Worm (Caenorhabditis elegans) whole organism, young adult: ENCODE results near the gene cng-1.

Experiments
- F57C9.4 ChIP-seq: sonication (generic microtip); optimal IDR thresholded peaks from 2 replicates; lab custom pipeline; 2017; ENCODE audit warnings: mild to moderate bottlenecking, missing genetic modification characterization, missing compliant biosample characterization
- Y79H2A.3 ChIP-seq: fragments of 200-800 bp; sonication (Bioruptor generic); conservative IDR thresholded peaks from 2 replicates; pipeline ENCODE4 v1.3.6; 2022; ENCODE audit warnings: missing genetic modification reagents, missing genetic modification characterization, missing compliant biosample characterization
- Y95B8A.8 ChIP-seq: fragments of 200-800 bp; sonication (Bioruptor generic); IDR thresholded peaks from 2 replicates; pipeline ENCODE4 v1.3.6; 2022; ENCODE audit warnings: missing genetic modification reagents, missing genetic modification characterization, missing compliant biosample characterization
- die-1 ChIP-seq: sonication (generic microtip); optimal IDR thresholded peaks from 2 replicates; lab custom pipeline; 2016; ENCODE audit warnings: missing genotype, mild to moderate bottlenecking, missing genetic modification characterization, missing compliant biosample characterization
- ekl-4 ChIP-seq: fragments of 200-800 bp; sonication (Bioruptor generic); IDR thresholded peaks from 2 replicates; pipeline ENCODE4 v1.3.6; 2022; ENCODE audit warnings: missing genetic modification reagents, missing genetic modification characterization, missing compliant biosample characterization
- sea-2 ChIP-seq: fragments of 200-800 bp; sonication (Bioruptor generic); IDR thresholded peaks from 2 replicates; pipeline ENCODE4 v1.3.6; 2022; ENCODE audit warnings: missing genetic modification characterization, missing compliant biosample characterization
- snpc-1.1 ChIP-seq: sonication (generic microtip); optimal IDR thresholded peaks from 2 replicates; lab custom pipeline; 2017; ENCODE audit warnings: missing genetic modification characterization, mild to moderate bottlenecking, missing compliant biosample characterization, antibody characterized with exemption, moderate library complexity, missing genotype, missing genetic modification reagents; ENCODE audit not compliant: insufficient read depth
- snpc-4 ChIP-seq, 5 experiments: fragments of 150-350 bp in 1 of 5; sonication (generic microtip) in 4 of 5; optimal IDR thresholded peaks; 2 replicates each; lab custom pipeline; 2014 to 2018; ENCODE audit warnings: missing genetic modification characterization in 5 of 5, missing biosample characterization in 3 of 5, antibody characterized with exemption in 2 of 5, mild to moderate bottlenecking in 2 of 5, missing compliant biosample characterization in 2 of 5, missing genotype in 2 of 5, moderate library complexity in 2 of 5, missing genetic modification reagents in 1 of 5
- unc-62 ChIP-seq: fragments of 150-350 bp; optimal IDR thresholded peaks from 2 replicates; lab custom pipeline; 2014; ENCODE audit warnings: missing biosample characterization, missing genetic modification reagents, missing genetic modification characterization
- ztf-22 ChIP-seq: fragments of 200-800 bp; sonication (Bioruptor generic); optimal IDR thresholded peaks from 2 replicates; lab custom pipeline; 2018; ENCODE audit warnings: mild to moderate bottlenecking, missing genetic modification characterization, moderate library complexity, missing compliant biosample characterization
- ztf-28 ChIP-seq: fragments of 200-800 bp; sonication (Bioruptor generic); IDR thresholded peaks from 2 replicates; pipeline ENCODE4 v1.3.6; 2022; ENCODE audit warnings: missing genetic modification reagents, missing genetic modification characterization, missing compliant biosample characterization

DNA sequence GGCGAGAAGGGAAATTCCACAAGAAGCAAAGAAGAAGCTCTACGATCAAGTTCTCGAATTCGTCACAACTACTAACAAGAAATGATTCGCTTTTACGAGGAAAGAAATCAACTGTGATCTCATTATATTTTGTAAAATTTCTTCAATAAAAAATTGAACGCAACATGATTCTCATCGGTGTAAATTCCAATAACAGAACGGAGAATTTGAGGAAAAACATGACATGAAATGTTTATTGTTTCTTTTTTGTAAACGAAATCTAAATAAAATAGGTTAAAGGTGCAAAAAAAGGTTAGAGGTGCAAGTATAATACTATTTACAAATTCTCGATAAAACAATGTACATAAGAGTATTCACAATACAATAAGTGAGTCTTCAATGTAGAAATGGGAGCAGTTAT lies 39.8 kb downstream of the cng-1 start:
- no peak for TF ChIP-seq F57C9.4 (tag; lab: Kevin White, UChicago)
- peak; percentile 14 for TF ChIP-seq snpc-1.1 (tag; lab: Kevin White, UChicago)
- TF ChIP-seq Y95B8A.8, result peak; percentile 91
- peak; percentile 39; the same call in 1 of the 2 replicates for TF ChIP-seq Y79H2A.3 (GFP tag; lab: Robert Waterston, UW)
- TF ChIP-seq ztf-28 (GFP tag; lab: Robert Waterston, UW), result no peak
- peak; percentile 72 for TF ChIP-seq ekl-4 (GFP tag; lab: Robert Waterston, UW)
- peak; percentile 50 for TF ChIP-seq die-1
- TF ChIP-seq ztf-22 (GFP tag; lab: Kevin White, UChicago), result no peak
- TF ChIP-seq sea-2 (GFP tag; lab: Robert Waterston, UW), result no peak
- no peak for TF ChIP-seq unc-62 (GFP tag; lab: Kevin White, UChicago)
- no peak for TF ChIP-seq snpc-4 (GFP tag; optimal IDR thresholded peaks at IDR 0.05; lab: Kevin White, UChicago)
- no peak for TF ChIP-seq snpc-4 (tag; optimal IDR thresholded peaks at IDR 0.05; lab: Kevin White, UChicago)
